Worm (Caenorhabditis elegans) whole organism, mixed stage, embryonic: Measurements from ENCODE around the gene gss-1.

ENCODE experiments used
- bed-3 ChIP-seq: fragments of 200-800 bp; sonication (Bioruptor generic); optimal IDR thresholded peaks from 3 replicates; lab custom pipeline; 2018; ENCODE audit warnings: mild to moderate bottlenecking, missing genetic modification characterization, moderate library complexity, missing compliant biosample characterization
- elt-1 ChIP-seq: sonication (generic microtip); optimal IDR thresholded peaks from 2 replicates; lab custom pipeline; 2017; ENCODE audit warnings: missing genetic modification characterization, mild to moderate bottlenecking, missing compliant biosample characterization, antibody characterized with exemption, moderate library complexity, borderline replicate concordance; ENCODE audit not compliant: insufficient read depth
- hlh-1 ChIP-seq: fragments of 150-350 bp; optimal IDR thresholded peaks from 2 replicates; lab custom pipeline; 2014; ENCODE audit warnings: missing biosample characterization, missing genetic modification reagents, missing genetic modification characterization
- lsy-2 ChIP-seq: fragments of 150-350 bp; optimal IDR thresholded peaks from 2 replicates; lab custom pipeline; 2014; ENCODE audit warnings: missing biosample characterization, missing genetic modification characterization
- nhr-28 ChIP-seq: fragments of 150-350 bp; optimal IDR thresholded peaks from 2 replicates; lab custom pipeline; 2014; ENCODE audit warnings: missing biosample characterization, missing genetic modification characterization
- sem-2 ChIP-seq: fragments of 200-800 bp; sonication (Bioruptor generic); optimal IDR thresholded peaks from 2 replicates; lab custom pipeline; 2018; ENCODE audit warnings: mild to moderate bottlenecking, missing genetic modification characterization, missing compliant biosample characterization
- snpc-4 ChIP-seq: fragments of 150-350 bp; optimal IDR thresholded peaks from 2 replicates; lab custom pipeline; 2014; ENCODE audit warnings: missing biosample characterization, missing genetic modification characterization

- TF ChIP-seq snpc-4 (tag; lab: Kevin White, UChicago), result no peak
- TF ChIP-seq bed-3 (GFP tag; lab: Kevin White, UChicago), result no peak
- no peak for TF ChIP-seq lsy-2 (tag; lab: Kevin White, UChicago)
- no peak for TF ChIP-seq elt-1
- TF ChIP-seq sem-2 (GFP tag; lab: Kevin White, UChicago), result no peak
- no peak for TF ChIP-seq hlh-1
- TF ChIP-seq nhr-28 (tag; lab: Kevin White, UChicago), result no peak
These were observed 39.1 kb downstream of the gss-1 start, which contains the start of gene C06C3.10 for ce11 chrII:9377158-9377557.
